Worm (Caenorhabditis elegans) whole organism, late embryonic: ENCODE measurements around the gene F54B11.9.

ENCODE experiments used
- C08G9.2 ChIP-seq: sonication (generic microtip); optimal IDR thresholded peaks from 2 replicates; lab custom pipeline; 2016; ENCODE audit warnings: mild to moderate bottlenecking, missing genetic modification characterization, moderate library complexity, missing compliant biosample characterization
- F13H6.1 ChIP-seq: sonication (generic microtip); optimal IDR thresholded peaks from 2 replicates; lab custom pipeline; 2016; ENCODE audit warnings: missing genetic modification characterization, missing compliant biosample characterization
- K02D7.2 ChIP-seq: sonication (generic microtip); optimal IDR thresholded peaks from 2 replicates; lab custom pipeline; 2017; ENCODE audit warnings: mild to moderate bottlenecking, missing genetic modification characterization, missing compliant biosample characterization
- K09A11.1 ChIP-seq: sonication (generic microtip); optimal IDR thresholded peaks from 2 replicates; lab custom pipeline; 2017; ENCODE audit warnings: antibody characterized with exemption, mild to moderate bottlenecking, missing genetic modification characterization, missing compliant biosample characterization; ENCODE audit not compliant: insufficient read depth
- T23F11.4 ChIP-seq: fragments of 200-800 bp; sonication (Bioruptor generic); optimal IDR thresholded peaks from 2 replicates; lab custom pipeline; 2018; ENCODE audit warnings: mild to moderate bottlenecking, missing genetic modification characterization, missing compliant biosample characterization
- Y22D7AL.16 ChIP-seq: sonication (generic microtip); optimal IDR thresholded peaks from 2 replicates; lab custom pipeline; 2016; ENCODE audit warnings: missing genetic modification characterization, missing compliant biosample characterization
- ahr-1 ChIP-seq: sonication (generic microtip); optimal IDR thresholded peaks from 2 replicates; lab custom pipeline; 2016; ENCODE audit warnings: missing genetic modification characterization, missing compliant biosample characterization
- ama-1 ChIP-seq: fragments of 150-350 bp; optimal IDR thresholded peaks from 2 replicates; lab custom pipeline; 2014
- ceh-14 ChIP-seq: sonication (generic microtip); optimal IDR thresholded peaks from 2 replicates; lab custom pipeline; 2016; ENCODE audit warnings: missing genotype, missing genetic modification characterization, missing compliant biosample characterization
- ceh-18 ChIP-seq: sonication (generic microtip); optimal IDR thresholded peaks from 2 replicates; lab custom pipeline; 2016; ENCODE audit warnings: missing genetic modification characterization, missing compliant biosample characterization
- ceh-19 ChIP-seq: fragments of 200-800 bp; sonication (Bioruptor generic); optimal IDR thresholded peaks from 2 replicates; lab custom pipeline; 2018; ENCODE audit warnings: mild to moderate bottlenecking, missing genetic modification characterization, missing compliant biosample characterization
- ceh-2 ChIP-seq: sonication (generic microtip); optimal IDR thresholded peaks from 2 replicates; lab custom pipeline; 2016; ENCODE audit warnings: missing genotype, missing genetic modification characterization, missing compliant biosample characterization
- ceh-22 ChIP-seq: sonication (generic microtip); optimal IDR thresholded peaks from 2 replicates; lab custom pipeline; 2017; ENCODE audit warnings: missing biosample characterization, missing genetic modification characterization
- ceh-24 ChIP-seq: sonication (generic microtip); optimal IDR thresholded peaks from 2 replicates; lab custom pipeline; 2016; ENCODE audit warnings: mild to moderate bottlenecking, missing genetic modification characterization, missing compliant biosample characterization
- ceh-30 ChIP-seq: fragments of 150-350 bp; optimal IDR thresholded peaks from 2 replicates; lab custom pipeline; 2014; ENCODE audit warnings: missing biosample characterization, missing genetic modification characterization
- ceh-31 ChIP-seq: sonication (generic microtip); optimal IDR thresholded peaks from 2 replicates; lab custom pipeline; 2016; ENCODE audit warnings: missing genetic modification characterization, missing compliant biosample characterization
- ceh-34 ChIP-seq: sonication (generic microtip); optimal IDR thresholded peaks from 2 replicates; lab custom pipeline; 2016; ENCODE audit warnings: mild to moderate bottlenecking, missing genetic modification characterization, missing compliant biosample characterization
- ceh-45 ChIP-seq: fragments of 200-800 bp; sonication (Bioruptor generic); IDR thresholded peaks from 2 replicates; pipeline ENCODE4 v1.3.6; 2022; ENCODE audit warnings: missing genetic modification reagents, missing genetic modification characterization, missing compliant biosample characterization
- ceh-48 ChIP-seq: sonication (generic microtip); optimal IDR thresholded peaks from 2 replicates; lab custom pipeline; 2016; ENCODE audit warnings: missing genetic modification characterization, inconsistent platforms, missing compliant biosample characterization
- ceh-6 ChIP-seq: fragments of 200-800 bp; sonication (Bioruptor generic); optimal IDR thresholded peaks from 2 replicates; lab custom pipeline; 2018; ENCODE audit warnings: mild to moderate bottlenecking, missing genetic modification characterization, missing compliant biosample characterization
- che-1 ChIP-seq: sonication (generic microtip); optimal IDR thresholded peaks from 2 replicates; lab custom pipeline; 2016; ENCODE audit warnings: mild to moderate bottlenecking, missing genetic modification characterization, missing compliant biosample characterization
- dmd-4 ChIP-seq: sonication (generic microtip); optimal IDR thresholded peaks from 2 replicates; lab custom pipeline; 2016; ENCODE audit warnings: borderline replicate concordance, missing genetic modification characterization, missing compliant biosample characterization
- elt-2 ChIP-seq: sonication (generic microtip); optimal IDR thresholded peaks from 2 replicates; lab custom pipeline; 2016; ENCODE audit warnings: missing genetic modification reagents, missing genetic modification characterization, missing compliant biosample characterization
- ets-4 ChIP-seq: sonication (generic microtip); optimal IDR thresholded peaks from 2 replicates; lab custom pipeline; 2016; ENCODE audit warnings: missing genetic modification characterization, missing compliant biosample characterization
- eyg-1 ChIP-seq: sonication (generic microtip); optimal IDR thresholded peaks from 2 replicates; lab custom pipeline; 2016; ENCODE audit warnings: missing genotype, missing genetic modification characterization, missing compliant biosample characterization
- fkh-10 ChIP-seq: fragments of 150-350 bp; optimal IDR thresholded peaks from 2 replicates; lab custom pipeline; 2014; ENCODE audit warnings: missing biosample characterization, missing genetic modification reagents, missing genetic modification characterization
- fkh-6 ChIP-seq: sonication (generic microtip); optimal IDR thresholded peaks from 2 replicates; lab custom pipeline; 2016; ENCODE audit warnings: missing genetic modification characterization, missing compliant biosample characterization
- gmeb-2 ChIP-seq: sonication (generic microtip); optimal IDR thresholded peaks from 2 replicates; lab custom pipeline; 2016; ENCODE audit warnings: missing genetic modification characterization, inconsistent platforms, missing compliant biosample characterization
- hlh-13 ChIP-seq: fragments of 200-800 bp; sonication (Bioruptor generic); optimal IDR thresholded peaks from 2 replicates; lab custom pipeline; 2018; ENCODE audit warnings: mild to moderate bottlenecking, missing genetic modification characterization, missing compliant biosample characterization
- hlh-15 ChIP-seq: sonication (generic microtip); optimal IDR thresholded peaks from 2 replicates; lab custom pipeline; 2016; ENCODE audit warnings: missing genetic modification characterization, missing compliant biosample characterization
- hlh-6 ChIP-seq: sonication (generic microtip); optimal IDR thresholded peaks from 2 replicates; lab custom pipeline; 2016; ENCODE audit warnings: missing genotype, missing genetic modification characterization, missing compliant biosample characterization
- lin-11 ChIP-seq: fragments of 200-800 bp; sonication (Bioruptor generic); optimal IDR thresholded peaks from 2 replicates; lab custom pipeline; 2018; ENCODE audit warnings: mild to moderate bottlenecking, missing genetic modification characterization, missing compliant biosample characterization
- mec-3 ChIP-seq: sonication (generic microtip); optimal IDR thresholded peaks from 2 replicates; lab custom pipeline; 2016; ENCODE audit warnings: borderline replicate concordance, missing genetic modification characterization, missing compliant biosample characterization
- nhr-11 ChIP-seq: fragments of 150-350 bp; optimal IDR thresholded peaks from 2 replicates; lab custom pipeline; 2014; ENCODE audit warnings: missing biosample characterization, missing genetic modification characterization
- nhr-232 ChIP-seq: sonication (generic microtip); optimal IDR thresholded peaks from 2 replicates; lab custom pipeline; 2016; ENCODE audit warnings: missing genetic modification characterization, missing compliant biosample characterization
- odd-2 ChIP-seq: sonication (generic microtip); optimal IDR thresholded peaks from 2 replicates; lab custom pipeline; 2017; ENCODE audit warnings: antibody characterized with exemption, mild to moderate bottlenecking, missing genetic modification characterization, missing compliant biosample characterization
- pat-9 ChIP-seq: fragments of 200-800 bp; sonication (Bioruptor generic); optimal IDR thresholded peaks from 2 replicates; lab custom pipeline; 2018; ENCODE audit warnings: mild to moderate bottlenecking, missing genetic modification characterization, moderate library complexity, missing compliant biosample characterization
- pax-1 ChIP-seq: fragments of 150-350 bp; optimal IDR thresholded peaks from 2 replicates; lab custom pipeline; 2014; ENCODE audit warnings: missing biosample characterization, missing genetic modification characterization
- pha-2 ChIP-seq: sonication (generic microtip); optimal IDR thresholded peaks from 2 replicates; lab custom pipeline; 2017; ENCODE audit warnings: mild to moderate bottlenecking, missing genetic modification characterization, missing compliant biosample characterization
- pha-4 ChIP-seq: fragments of 150-350 bp; optimal IDR thresholded peaks from 2 replicates; lab custom pipeline; 2018; ENCODE audit warnings: missing biosample characterization, missing genetic modification reagents, missing genetic modification characterization
- pqm-1 ChIP-seq: sonication (generic microtip); optimal IDR thresholded peaks from 2 replicates; lab custom pipeline; 2016; ENCODE audit warnings: missing genetic modification characterization, missing compliant biosample characterization
- ref-2 ChIP-seq: sonication (generic microtip); optimal IDR thresholded peaks from 2 replicates; lab custom pipeline; 2016; ENCODE audit warnings: missing genetic modification characterization, missing compliant biosample characterization
- rnt-1 ChIP-seq: sonication (generic microtip); optimal IDR thresholded peaks from 2 replicates; lab custom pipeline; 2016; ENCODE audit warnings: missing genetic modification characterization, missing compliant biosample characterization
- sdc-2 ChIP-seq: sonication (generic microtip); optimal IDR thresholded peaks from 2 replicates; lab custom pipeline; 2016; ENCODE audit warnings: missing genotype, missing genetic modification characterization, missing compliant biosample characterization
- sox-2 ChIP-seq: fragments of 200-800 bp; sonication (Bioruptor generic); IDR thresholded peaks from 2 replicates; pipeline ENCODE4 v1.3.6; 2022; ENCODE audit warnings: missing genetic modification reagents, missing genetic modification characterization, missing compliant biosample characterization
- sox-4 ChIP-seq: sonication (generic microtip); optimal IDR thresholded peaks from 2 replicates; lab custom pipeline; 2017; ENCODE audit warnings: mild to moderate bottlenecking, missing genetic modification characterization, inconsistent platforms, missing compliant biosample characterization
- syd-9 ChIP-seq: sonication (generic microtip); optimal IDR thresholded peaks from 2 replicates; lab custom pipeline; 2016; ENCODE audit warnings: mild to moderate bottlenecking, missing genetic modification characterization, moderate library complexity, missing compliant biosample characterization
- ttx-3 ChIP-seq: sonication (generic microtip); optimal IDR thresholded peaks from 2 replicates; lab custom pipeline; 2016; ENCODE audit warnings: missing genetic modification reagents, missing genetic modification characterization, missing compliant biosample characterization
- unc-3 ChIP-seq, 2 experiments: fragments of 200-800 bp in 1 of 2; sonication (Bioruptor generic) in 1 of 2; sonication (generic microtip) in 1 of 2; conservative IDR thresholded peaks in 1 of 2; optimal IDR thresholded peaks in 1 of 2; 2 replicates each; pipeline versions ENCODE4 v1.3.6 to Lab custom; 2016 to 2022; ENCODE audit warnings: missing compliant biosample characterization in 2 of 2, missing genetic modification characterization in 2 of 2, missing genetic modification reagents in 1 of 2
- unc-42 ChIP-seq: sonication (generic microtip); optimal IDR thresholded peaks from 2 replicates; lab custom pipeline; 2016; ENCODE audit warnings: missing genotype, missing genetic modification characterization, missing compliant biosample characterization
- unc-55 ChIP-seq: sonication (generic microtip); optimal IDR thresholded peaks from 2 replicates; lab custom pipeline; 2017; ENCODE audit warnings: missing biosample characterization, missing genetic modification reagents, missing genetic modification characterization
- unc-86 ChIP-seq: sonication (generic microtip); optimal IDR thresholded peaks from 2 replicates; lab custom pipeline; 2016; ENCODE audit warnings: missing genetic modification characterization, missing compliant biosample characterization
- zip-5 ChIP-seq: sonication (generic microtip); optimal IDR thresholded peaks from 2 replicates; lab custom pipeline; 2016; ENCODE audit warnings: missing genetic modification characterization, missing compliant biosample characterization
- ztf-16 ChIP-seq: sonication (generic microtip); optimal IDR thresholded peaks from 2 replicates; lab custom pipeline; 2017; ENCODE audit warnings: missing genetic modification characterization, missing compliant biosample characterization

Gene F54B11.9

ce11 chrX:13598021-13598499 is 7.3 kb upstream of the F54B11.9 start, which contains the start of gene bra-1:
bra-1 (plus strand) TSS chrX:13598449.
- no peak for TF ChIP-seq pha-2 (tag; lab: Kevin White, UChicago)
- TF ChIP-seq dmd-4: no peak
- TF ChIP-seq T23F11.4: no peak
- TF ChIP-seq ceh-18 (tag; lab: Kevin White, UChicago): peak; percentile 21
- peak; percentile 32 for TF ChIP-seq ref-2 (tag; lab: Kevin White, UChicago)
- no peak for TF ChIP-seq hlh-13 (GFP tag; lab: Kevin White, UChicago)
- TF ChIP-seq mec-3 (tag; lab: Kevin White, UChicago): no peak
- TF ChIP-seq ceh-34 (tag; lab: Kevin White, UChicago): no peak
- no peak for TF ChIP-seq fkh-10 (GFP tag; lab: Kevin White, UChicago)
- TF ChIP-seq eyg-1 (tag; lab: Kevin White, UChicago): no peak
- no peak for TF ChIP-seq F13H6.1
- TF ChIP-seq ceh-19 (GFP tag; lab: Kevin White, UChicago): no peak
- TF ChIP-seq nhr-11: no peak
- TF ChIP-seq zip-5 (tag; lab: Kevin White, UChicago): no peak
- TF ChIP-seq ahr-1: no peak
- peak; percentile 58 for TF ChIP-seq unc-55 (GFP tag; lab: Kevin White, UChicago)
- peak; percentile 46 for TF ChIP-seq hlh-6 (tag; lab: Kevin White, UChicago)
- no peak for TF ChIP-seq hlh-15 (tag; lab: Kevin White, UChicago)
- TF ChIP-seq ceh-14: peak; percentile 66
- TF ChIP-seq ceh-30 (tag; lab: Kevin White, UChicago): no peak
- TF ChIP-seq ceh-22 (tag; lab: Kevin White, UChicago): no peak
- peak; percentile 81 for TF ChIP-seq unc-42 (tag; lab: Kevin White, UChicago)
- TF ChIP-seq elt-2 (tag; lab: Kevin White, UChicago): no peak
- TF ChIP-seq fkh-6 (tag; lab: Kevin White, UChicago): no peak
- TF ChIP-seq pax-1 (tag; lab: Kevin White, UChicago): no peak
- no peak for TF ChIP-seq pha-4 (tag; lab: Kevin White, UChicago)
- no peak for TF ChIP-seq ets-4 (tag; lab: Kevin White, UChicago)
- no peak for TF ChIP-seq K02D7.2 (tag; lab: Kevin White, UChicago)
- TF ChIP-seq gmeb-2 (tag; lab: Kevin White, UChicago): no peak
- peak; percentile 81 for TF ChIP-seq ceh-31
- TF ChIP-seq ztf-16 (tag; lab: Kevin White, UChicago): no peak
- no peak for TF ChIP-seq ceh-24 (tag; lab: Kevin White, UChicago)
- TF ChIP-seq sdc-2: peak; percentile 79
- no peak for TF ChIP-seq Y22D7AL.16 (tag; lab: Kevin White, UChicago)
- no peak for TF ChIP-seq odd-2 (tag; lab: Kevin White, UChicago)
- TF ChIP-seq unc-3 (GFP tag; conservative IDR thresholded peaks at IDR 0.05; lab: Robert Waterston, UW): no peak
- no peak for TF ChIP-seq unc-3 (tag; optimal IDR thresholded peaks at IDR 0.05; lab: Kevin White, UChicago)
- TF ChIP-seq ttx-3 (tag; lab: Kevin White, UChicago): peak; percentile 16
- no peak for TF ChIP-seq pat-9 (tag; lab: Kevin White, UChicago)
- TF ChIP-seq unc-86 (tag; lab: Kevin White, UChicago): peak; percentile 26
- TF ChIP-seq pqm-1 (tag; lab: Kevin White, UChicago): no peak
- TF ChIP-seq ceh-48 (tag; lab: Kevin White, UChicago): peak; percentile 47
- no peak for TF ChIP-seq ama-1
- peak; percentile 25 for TF ChIP-seq syd-9
- no peak for TF ChIP-seq rnt-1
- no peak for TF ChIP-seq ceh-45 (GFP tag; lab: Robert Waterston, UW)
- no peak for TF ChIP-seq ceh-6 (GFP tag; lab: Kevin White, UChicago)
- no peak for TF ChIP-seq che-1 (tag; lab: Kevin White, UChicago)
- no peak for TF ChIP-seq lin-11
- TF ChIP-seq C08G9.2 (tag; lab: Kevin White, UChicago): peak; percentile 15
- TF ChIP-seq sox-4 (tag; lab: Kevin White, UChicago): no peak
- TF ChIP-seq K09A11.1 (tag; lab: Kevin White, UChicago): no peak
- TF ChIP-seq nhr-232 (tag; lab: Kevin White, UChicago): no peak
- TF ChIP-seq ceh-2: peak; percentile 17
- no peak for TF ChIP-seq sox-2
